Fruit fly (Drosophila melanogaster) whole organism, adult: ENCODE data around the gene CG43155.

Experiments used
- CG11617 ChIP-seq: fragments of 200-800 bp; sonication (Bioruptor generic); optimal IDR thresholded peaks from 2 replicates; lab custom pipeline; 2017; ENCODE audit warnings: mild to moderate bottlenecking, missing biosample characterization, missing genetic modification reagents, missing genetic modification characterization
- CG12768 ChIP-seq: fragments of 200-800 bp; sonication (Bioruptor generic); optimal IDR thresholded peaks from 2 replicates; lab custom pipeline; 2017; ENCODE audit warnings: missing biosample characterization, missing genetic modification characterization, mild to moderate bottlenecking, moderate library complexity, missing genetic modification reagents
- CG14711 ChIP-seq: fragments of 200-800 bp; sonication (Bioruptor generic); optimal IDR thresholded peaks from 2 replicates; lab custom pipeline; 2018; ENCODE audit warnings: missing biosample characterization, mild to moderate bottlenecking, missing genetic modification characterization, moderate library complexity
- CG1620 ChIP-seq: fragments of 200-800 bp; sonication (Bioruptor generic); optimal IDR thresholded peaks from 2 replicates; lab custom pipeline; 2016; ENCODE audit warnings: missing biosample characterization, missing genetic modification characterization
- CG33017 ChIP-seq: fragments of 200-800 bp; sonication (Bioruptor generic); optimal IDR thresholded peaks from 2 replicates; lab custom pipeline; 2018; ENCODE audit warnings: missing biosample characterization, mild to moderate bottlenecking, missing genetic modification characterization, moderate library complexity
- CG5204 ChIP-seq: fragments of 200-800 bp; sonication (Bioruptor generic); optimal IDR thresholded peaks from 2 replicates; lab custom pipeline; 2016; ENCODE audit warnings: missing biosample characterization, missing genetic modification characterization
- CG7045 ChIP-seq: fragments of 200-800 bp; sonication (Bioruptor generic); optimal IDR thresholded peaks from 2 replicates; lab custom pipeline; 2017; ENCODE audit warnings: missing biosample characterization, mild to moderate bottlenecking, missing genetic modification characterization
- CG7101 ChIP-seq: fragments of 200-800 bp; sonication (Bioruptor generic); optimal IDR thresholded peaks from 2 replicates; lab custom pipeline; 2018; ENCODE audit warnings: missing biosample characterization, mild to moderate bottlenecking, missing genetic modification characterization, moderate library complexity
- Clk ChIP-seq: fragments of 200-800 bp; sonication (Bioruptor generic); optimal IDR thresholded peaks from 2 replicates; lab custom pipeline; 2017; ENCODE audit warnings: missing biosample characterization, missing genetic modification characterization
- Crg-1 ChIP-seq: fragments of 200-800 bp; sonication (Bioruptor generic); optimal IDR thresholded peaks from 2 replicates; lab custom pipeline; 2016; ENCODE audit warnings: missing biosample characterization, missing genetic modification characterization
- Hr96 ChIP-seq: fragments of 200-800 bp; sonication (Bioruptor generic); optimal IDR thresholded peaks from 2 replicates; lab custom pipeline; 2016; ENCODE audit warnings: missing biosample characterization, missing genetic modification characterization
- Mnt ChIP-seq: fragments of 200-800 bp; sonication (Bioruptor generic); optimal IDR thresholded peaks from 2 replicates; lab custom pipeline; 2016; ENCODE audit warnings: missing biosample characterization, mild to moderate bottlenecking, missing genetic modification characterization
- bab1 ChIP-seq: fragments of 200-800 bp; sonication (Bioruptor generic); optimal IDR thresholded peaks from 3 replicates; lab custom pipeline; 2019; ENCODE audit warnings: missing biosample characterization, mild to moderate bottlenecking, missing genetic modification characterization, moderate library complexity
- cic ChIP-seq: fragments of 200-800 bp; sonication (Bioruptor generic); optimal IDR thresholded peaks from 2 replicates; lab custom pipeline; 2017; ENCODE audit warnings: missing biosample characterization, mild to moderate bottlenecking, missing genetic modification characterization, moderate library complexity
- cnc ChIP-seq, 2 experiments: fragments of >200 bp; optimal IDR thresholded peaks; 2 replicates each; lab custom pipeline; 2017
- kay ChIP-seq: fragments of 200-800 bp; sonication (Bioruptor generic); peaks from one replicate; lab custom pipeline; 2016; ENCODE audit warnings: missing biosample characterization, missing genetic modification characterization, borderline replicate concordance
- ovo ChIP-seq: fragments of 200-800 bp; sonication (Bioruptor generic); optimal IDR thresholded peaks from 2 replicates; lab custom pipeline; 2016; ENCODE audit warnings: missing biosample characterization, missing genetic modification characterization
- pad ChIP-seq: fragments of 200-800 bp; sonication (Bioruptor generic); optimal IDR thresholded peaks from 3 replicates; lab custom pipeline; 2017; ENCODE audit warnings: missing biosample characterization, missing genetic modification characterization, mild to moderate bottlenecking, moderate library complexity, missing genetic modification reagents
- tj ChIP-seq: fragments of 200-800 bp; sonication (Bioruptor generic); optimal IDR thresholded peaks from 3 replicates; lab custom pipeline; 2017; ENCODE audit warnings: missing biosample characterization, mild to moderate bottlenecking, missing genetic modification characterization, moderate library complexity
- toe ChIP-seq: fragments of 200-800 bp; sonication (Bioruptor generic); optimal IDR thresholded peaks from 2 replicates; lab custom pipeline; 2016; ENCODE audit warnings: missing biosample characterization, missing genetic modification characterization

Gene CG43155

dm6 chrX:11458912-11459836, at the start of gene CG43155:
CG43155 (plus strand) TSS chrX:11459786.
- TF ChIP-seq kay (no peak), tj (GFP tag; lab: Kevin White, UChicago) (no peak), CG33017 (no peak), CG5204 (GFP tag; lab: Kevin White, UChicago) (no peak)

- TF ChIP-seq Clk (GFP tag; lab: Kevin White, UChicago) (no peak), cnc (optimal IDR thresholded peaks at IDR 0.05; lab: Kevin White, UChicago) (no peak), cic (GFP tag; lab: Kevin White, UChicago) (no peak), CG11617 (GFP tag; lab: Kevin White, UChicago) (no peak), CG7101 (tag; lab: Kevin White, UChicago) (no peak), CG7045 (no peak), Crg-1 (no peak), bab1 (GFP tag; lab: Kevin White, UChicago) (no peak), Hr96 (GFP tag; lab: Kevin White, UChicago) (no peak), kay (no peak), CG5204 (GFP tag; lab: Kevin White, UChicago) (no peak)
Measured at dm6 chrX:11413090-11413489, 46.5 kb upstream of the CG43155 start, which contains the start of gene Gr10b. Gr10b (minus strand) TSS chrX:11413190.

- TF ChIP-seq pad (GFP tag; lab: Kevin White, UChicago) (no peak), Crg-1 (no peak), CG11617 (GFP tag; lab: Kevin White, UChicago) (no peak), CG14711 (tag; lab: Kevin White, UChicago) (no peak), kay (no peak)
Measured at dm6 chrX:11417322-11417721, 42.3 kb upstream of the CG43155 start, which contains the start of the genes Gr10a and Or10a. Gr10a (minus strand) TSS chrX:11417422. Or10a (minus strand) TSS chrX:11417422.

- TF ChIP-seq pad (GFP tag; lab: Kevin White, UChicago) (no peak), CG5204 (GFP tag; lab: Kevin White, UChicago) (no peak), bab1 (GFP tag; lab: Kevin White, UChicago) (no peak), Clk (GFP tag; lab: Kevin White, UChicago) (no peak), ovo (GFP tag; lab: Kevin White, UChicago) (no peak), cic (GFP tag; lab: Kevin White, UChicago) (no peak), CG14711 (tag; lab: Kevin White, UChicago) (no peak), CG7101 (tag; lab: Kevin White, UChicago) (no peak), CG11617 (GFP tag; lab: Kevin White, UChicago) (no peak), CG12768 (GFP tag; lab: Kevin White, UChicago) (no peak), Hr96 (GFP tag; lab: Kevin White, UChicago) (no peak), cnc (optimal IDR thresholded peaks at IDR 0.05; lab: Kevin White, UChicago) (no peak), CG7045 (no peak), CG1620 (no peak), Crg-1 (no peak), kay (no peak), tj (GFP tag; lab: Kevin White, UChicago) (no peak), CG33017 (no peak)
Measured at dm6 chrX:11419212-11419611, 40.4 kb upstream of the CG43155 start.

- TF ChIP-seq Crg-1: no peak
- no peak for TF ChIP-seq CG1620
- TF ChIP-seq toe (GFP tag; lab: Kevin White, UChicago): no peak
- TF ChIP-seq bab1 (GFP tag; lab: Kevin White, UChicago): no peak
- no peak for TF ChIP-seq pad (GFP tag; lab: Kevin White, UChicago)
- no peak for TF ChIP-seq CG5204 (GFP tag; lab: Kevin White, UChicago)
- TF ChIP-seq Mnt (GFP tag; lab: Kevin White, UChicago): no peak
- TF ChIP-seq tj (GFP tag; lab: Kevin White, UChicago): no peak
- TF ChIP-seq CG14711 (tag; lab: Kevin White, UChicago): no peak
- no peak for TF ChIP-seq CG7045
- no peak for TF ChIP-seq CG33017
- TF ChIP-seq CG7101 (tag; lab: Kevin White, UChicago): no peak
- no peak for TF ChIP-seq ovo (GFP tag; lab: Kevin White, UChicago)
- TF ChIP-seq CG11617 (GFP tag; lab: Kevin White, UChicago): no peak
Measured at dm6 chrX:11419962-11420361, 39.6 kb upstream of the CG43155 start.

dm6 chrX:11420752-11421396, 38.7 kb upstream of the CG43155 start:
- TF ChIP-seq Crg-1 (no peak), ovo (GFP tag; lab: Kevin White, UChicago) (no peak), CG11617 (GFP tag; lab: Kevin White, UChicago) (no peak), Mnt (GFP tag; lab: Kevin White, UChicago) (no peak), CG12768 (GFP tag; lab: Kevin White, UChicago) (no peak)
